Fruit fly (Drosophila melanogaster) whole organism, embryonic: Measurements from ENCODE around the gene Eip75B.

Source experiments
- Atf-2 ChIP-seq: fragments of 200-800 bp; sonication (Bioruptor generic); optimal IDR thresholded peaks from 2 replicates; lab custom pipeline; 2016; ENCODE audit warnings: missing biosample characterization, missing genetic modification characterization
- Bgb ChIP-seq: fragments of 200-800 bp; sonication (Bioruptor generic); IDR thresholded peaks from 2 replicates; pipeline ENCODE4 v1.3.6; 2022; ENCODE audit warnings: missing biosample characterization, missing genetic modification characterization; ENCODE audit not compliant: partially characterized antibody
- CG12219 ChIP-seq: fragments of 200-800 bp; sonication (Bioruptor generic); optimal IDR thresholded peaks from 3 replicates; lab custom pipeline; 2018; ENCODE audit warnings: missing biosample characterization, mild to moderate bottlenecking, missing genetic modification characterization
- CG1529 ChIP-seq: fragments of 200-800 bp; sonication (Bioruptor generic); optimal IDR thresholded peaks from 3 replicates; lab custom pipeline; 2018; ENCODE audit warnings: missing biosample characterization, missing genetic modification characterization
- CG16815 ChIP-seq: fragments of 200-800 bp; sonication (Bioruptor generic); optimal IDR thresholded peaks from 3 replicates; lab custom pipeline; 2017; ENCODE audit warnings: missing biosample characterization, mild to moderate bottlenecking, missing genetic modification characterization
- CG18262 ChIP-seq: fragments of 200-800 bp; optimal IDR thresholded peaks from 3 replicates; lab custom pipeline; 2019; ENCODE audit warnings: missing biosample characterization, mild to moderate bottlenecking, missing genetic modification characterization, moderate library complexity
- CG1832 ChIP-seq: fragments of 200-800 bp; sonication (Bioruptor generic); optimal IDR thresholded peaks from 2 replicates; lab custom pipeline; 2017; ENCODE audit warnings: missing biosample characterization, mild to moderate bottlenecking, missing genetic modification characterization, inconsistent platforms
- CG32767 ChIP-seq: fragments of 200-800 bp; sonication (Bioruptor generic); IDR thresholded peaks from 2 replicates; pipeline ENCODE4 v1.3.6; 2022; ENCODE audit warnings: missing biosample characterization, missing genetic modification characterization
- CG4854 ChIP-seq: fragments of 200-800 bp; sonication (Bioruptor generic); optimal IDR thresholded peaks from 2 replicates; lab custom pipeline; 2016; ENCODE audit warnings: missing biosample characterization, missing genetic modification characterization, inconsistent platforms
- CG6654 ChIP-seq: fragments of 200-800 bp; sonication (Bioruptor generic); optimal IDR thresholded peaks from 2 replicates; lab custom pipeline; 2017; ENCODE audit warnings: missing biosample characterization, mild to moderate bottlenecking, missing genetic modification characterization
- CG9817 ChIP-seq: fragments of 200-800 bp; sonication (Bioruptor generic); optimal IDR thresholded peaks from 2 replicates; lab custom pipeline; 2018; ENCODE audit warnings: missing biosample characterization, mild to moderate bottlenecking, missing genetic modification characterization, moderate library complexity
- Dbx ChIP-seq: fragments of 200-800 bp; sonication (Bioruptor generic); IDR thresholded peaks from 3 replicates; pipeline ENCODE4 v1.3.6; 2022; ENCODE audit warnings: missing biosample characterization, missing genetic modification characterization
- Dref ChIP-seq: fragments of 200-800 bp; sonication (Bioruptor generic); IDR thresholded peaks from 2 replicates; pipeline ENCODE4 v1.3.6; 2022; ENCODE audit warnings: missing biosample characterization, missing genetic modification characterization
- ERR ChIP-seq: fragments of 200-800 bp; sonication (Bioruptor generic); optimal IDR thresholded peaks from 2 replicates; lab custom pipeline; 2016; ENCODE audit warnings: missing biosample characterization, missing genetic modification characterization
- Elba2 ChIP-seq: fragments of 200-800 bp; sonication (Bioruptor generic); optimal IDR thresholded peaks from 3 replicates; lab custom pipeline; 2016; ENCODE audit warnings: missing biosample characterization, missing genetic modification characterization
- GATAe ChIP-seq: fragments of 200-800 bp; sonication (Bioruptor generic); conservative IDR thresholded peaks from 2 replicates; pipeline ENCODE4 v1.3.6; 2022; ENCODE audit warnings: missing biosample characterization, missing genetic modification characterization
- HLH3B ChIP-seq: fragments of 200-800 bp; sonication (Bioruptor generic); IDR thresholded peaks from 2 replicates; pipeline ENCODE4 v1.3.6; 2022; ENCODE audit warnings: missing biosample characterization, missing genetic modification characterization
- HLHmδ ChIP-seq: fragments of 200-800 bp; sonication (Bioruptor generic); optimal IDR thresholded peaks from 2 replicates; lab custom pipeline; 2018; ENCODE audit warnings: missing biosample characterization, mild to moderate bottlenecking, missing genetic modification characterization, moderate library complexity
- Hand ChIP-seq: fragments of 200-800 bp; sonication (Bioruptor generic); optimal IDR thresholded peaks from 2 replicates; lab custom pipeline; 2017; ENCODE audit warnings: mild to moderate bottlenecking, missing biosample characterization, missing genetic modification reagents, missing genetic modification characterization
- Hr51 ChIP-seq, 2 experiments: fragments of 200-800 bp; sonication (Bioruptor generic); optimal IDR thresholded peaks; 2 replicates in 1 of 2; 3 replicates in 1 of 2; lab custom pipeline; 2016 to 2018; ENCODE audit warnings: missing biosample characterization in 2 of 2, missing genetic modification characterization in 2 of 2, mild to moderate bottlenecking in 1 of 2, moderate library complexity in 1 of 2
- Med ChIP-seq: fragments of 200-800 bp; sonication (Bioruptor generic); peaks from one replicate; lab custom pipeline; 2016; ENCODE audit warnings: missing biosample characterization, missing genetic modification characterization, mild to moderate bottlenecking, inconsistent platforms, moderate library complexity
- Neu2 ChIP-seq: fragments of 200-800 bp; sonication (Bioruptor generic); optimal IDR thresholded peaks from 3 replicates; lab custom pipeline; 2016; ENCODE audit warnings: missing biosample characterization, missing genetic modification characterization, borderline replicate concordance
- Oaz ChIP-seq: fragments of 200-800 bp; sonication (Bioruptor generic); IDR thresholded peaks from 2 replicates; pipeline ENCODE4 v1.3.6; 2022; ENCODE audit warnings: missing biosample characterization, missing genetic modification characterization
- Opbp ChIP-seq: fragments of 200-800 bp; sonication (Bioruptor generic); IDR thresholded peaks from 3 replicates; pipeline ENCODE4 v1.3.6; 2022; ENCODE audit warnings: missing biosample characterization, missing genetic modification characterization; ENCODE audit not compliant: partially characterized antibody
- Scr ChIP-seq: fragments of 200-800 bp; sonication (Bioruptor generic); IDR thresholded peaks from 2 replicates; pipeline ENCODE4 v1.3.6; 2022; ENCODE audit warnings: missing biosample characterization, missing genetic modification characterization; ENCODE audit not compliant: partially characterized antibody
- Ssrp ChIP-seq: fragments of 200-800 bp; sonication (Bioruptor generic); optimal IDR thresholded peaks from 2 replicates; lab custom pipeline; 2018; ENCODE audit warnings: missing biosample characterization, mild to moderate bottlenecking, missing genetic modification characterization, moderate library complexity
- Trl ChIP-seq, 3 experiments: fragments of >200 bp in 2 of 3; fragments of 200-800 bp in 1 of 3; sonication (Bioruptor generic) in 1 of 3; optimal IDR thresholded peaks; 2 replicates in 1 of 3; 3 replicates in 2 of 3; lab custom pipeline; 2016 to 2017; ENCODE audit warnings: missing biosample characterization in 1 of 3, missing genetic modification characterization in 1 of 3
- Usf ChIP-seq: fragments of 200-800 bp; sonication (Bioruptor generic); optimal IDR thresholded peaks from 2 replicates; lab custom pipeline; 2017; ENCODE audit warnings: missing genotype, missing biosample characterization, missing genetic modification characterization
- ato ChIP-seq: fragments of 200-800 bp; sonication (Bioruptor generic); IDR thresholded peaks from 2 replicates; pipeline ENCODE4 v1.3.6; 2022; ENCODE audit warnings: missing biosample characterization, missing genetic modification characterization; ENCODE audit not compliant: partially characterized antibody
- bab2 ChIP-seq: fragments of 200-800 bp; sonication (Bioruptor generic); optimal IDR thresholded peaks from 2 replicates; lab custom pipeline; 2016; ENCODE audit warnings: missing biosample characterization, missing genetic modification characterization
- br ChIP-seq: fragments of >200 bp; optimal IDR thresholded peaks from 2 replicates; lab custom pipeline; 2017
- btn ChIP-seq: fragments of 200-800 bp; sonication (Bioruptor generic); optimal IDR thresholded peaks from 2 replicates; lab custom pipeline; 2016; ENCODE audit warnings: missing biosample characterization, missing genetic modification characterization
- dpn ChIP-seq, 2 experiments: fragments of 200-800 bp; sonication (Bioruptor generic); optimal IDR thresholded peaks; 3 replicates each; lab custom pipeline; 2016; ENCODE audit warnings: missing biosample characterization in 2 of 2, missing genetic modification characterization in 2 of 2
- fd102C ChIP-seq: fragments of 200-800 bp; sonication (Bioruptor generic); optimal IDR thresholded peaks from 2 replicates; lab custom pipeline; 2018; ENCODE audit warnings: missing biosample characterization, mild to moderate bottlenecking, missing genetic modification characterization, moderate library complexity
- ham ChIP-seq: fragments of 200-800 bp; sonication (Bioruptor generic); IDR thresholded peaks from 2 replicates; pipeline ENCODE4 v1.3.6; 2022; ENCODE audit warnings: missing biosample characterization, missing genetic modification characterization
- jumu ChIP-seq: fragments of 200-800 bp; sonication (Bioruptor generic); optimal IDR thresholded peaks from 3 replicates; lab custom pipeline; 2016; ENCODE audit warnings: missing biosample characterization, missing genetic modification characterization
- lmd ChIP-seq: fragments of 200-800 bp; sonication (Bioruptor generic); IDR thresholded peaks from 2 replicates; pipeline ENCODE4 v1.3.6; 2022; ENCODE audit warnings: missing biosample characterization, missing genetic modification characterization
- mam ChIP-seq: fragments of 200-800 bp; sonication (Bioruptor generic); optimal IDR thresholded peaks from 3 replicates; lab custom pipeline; 2016; ENCODE audit warnings: missing biosample characterization, missing genetic modification characterization
- oc ChIP-seq: fragments of 200-800 bp; sonication (Bioruptor generic); optimal IDR thresholded peaks from 2 replicates; lab custom pipeline; 2018; ENCODE audit warnings: missing biosample characterization, mild to moderate bottlenecking, missing genetic modification characterization, moderate library complexity
- otp ChIP-seq: fragments of 200-800 bp; sonication (Bioruptor generic); IDR thresholded peaks from 3 replicates; pipeline ENCODE4, ENCODE4 v1.3.6; 2022; ENCODE audit warnings: missing biosample characterization, missing genetic modification characterization
- pan ChIP-seq, 4 experiments: fragments of >200 bp in 3 of 4; fragments of 200-800 bp in 1 of 4; sonication (Bioruptor generic) in 1 of 4; optimal IDR thresholded peaks in 3 of 4; IDR thresholded peaks in 1 of 4; 2 replicates each; pipeline versions ENCODE4 v1.3.6 to Lab custom; 2017 to 2022; ENCODE audit warnings: missing biosample characterization in 2 of 4, missing genetic modification characterization in 2 of 4, mixed read lengths in 1 of 4
- pb ChIP-seq: fragments of 200-800 bp; sonication (Bioruptor generic); optimal IDR thresholded peaks from 3 replicates; lab custom pipeline; 2016; ENCODE audit warnings: missing biosample characterization, missing genetic modification characterization
- rib ChIP-seq: fragments of 200-800 bp; sonication (Bioruptor generic); IDR thresholded peaks from 2 replicates; pipeline ENCODE4 v1.3.6; 2022; ENCODE audit warnings: missing biosample characterization, missing genetic modification characterization
- sima ChIP-seq: fragments of 200-800 bp; sonication (Bioruptor generic); optimal IDR thresholded peaks from 2 replicates; lab custom pipeline; 2016; ENCODE audit warnings: missing biosample characterization, missing genetic modification characterization
- slou ChIP-seq: fragments of 200-800 bp; sonication (Bioruptor generic); optimal IDR thresholded peaks from 3 replicates; lab custom pipeline; 2016; ENCODE audit warnings: missing biosample characterization, missing genetic modification characterization
- tap ChIP-seq: fragments of 200-800 bp; optimal IDR thresholded peaks from 3 replicates; lab custom pipeline; 2019; ENCODE audit warnings: missing biosample characterization, mild to moderate bottlenecking, missing genetic modification characterization, moderate library complexity
- tup ChIP-seq: fragments of 200-800 bp; sonication (Bioruptor generic); optimal IDR thresholded peaks from 2 replicates; lab custom pipeline; 2016; ENCODE audit warnings: missing biosample characterization, mild to moderate bottlenecking, missing genetic modification characterization, moderate library complexity
- wek ChIP-seq: fragments of 200-800 bp; sonication (Bioruptor generic); optimal IDR thresholded peaks from 3 replicates; lab custom pipeline; 2018; ENCODE audit warnings: missing biosample characterization, mild to moderate bottlenecking, missing genetic modification characterization, moderate library complexity

Gene Eip75B

dm6 chr3L:17948643-17949506, 115.6 kb downstream of the Eip75B start (continued):
- no peak for TF ChIP-seq ato (GFP tag; lab: Robert Waterston, UW)
- no peak for TF ChIP-seq Scr (GFP tag; lab: Robert Waterston, UW)
- TF ChIP-seq Dbx (GFP tag; lab: Robert Waterston, UW) = peak; percentile 65; the same call in 2 of the 3 replicates
- no peak for TF ChIP-seq Atf-2 (GFP tag; lab: Kevin White, UChicago)
- TF ChIP-seq CG32767 (GFP tag; lab: Robert Waterston, UW) = no peak
- no peak for TF ChIP-seq Elba2 (GFP tag; lab: Kevin White, UChicago)
- no peak for TF ChIP-seq CG6654 (GFP tag; lab: Kevin White, UChicago)
- TF ChIP-seq jumu (GFP tag; lab: Kevin White, UChicago) = no peak
- TF ChIP-seq Dref (GFP tag; lab: Robert Waterston, UW) = no peak
- TF ChIP-seq ham (GFP tag; lab: Robert Waterston, UW) = no peak
- TF ChIP-seq CG1832 (GFP tag; lab: Kevin White, UChicago) = peak; percentile 93
- no peak for TF ChIP-seq CG12219 (GFP tag; lab: Kevin White, UChicago)
- no peak for TF ChIP-seq wek (GFP tag; lab: Kevin White, UChicago)
- no peak for TF ChIP-seq slou
- no peak for TF ChIP-seq HLH3B
- no peak for TF ChIP-seq CG9817 (tag; lab: Kevin White, UChicago)
- TF ChIP-seq rib (GFP tag; lab: Robert Waterston, UW) = peak; percentile 99
- no peak for TF ChIP-seq Neu2 (GFP tag; lab: Kevin White, UChicago)
- TF ChIP-seq tap (tag; lab: Kevin White, UChicago) = no peak
- no peak for TF ChIP-seq Oaz (GFP tag; lab: Robert Waterston, UW)
- no peak for TF ChIP-seq Ssrp (tag; lab: Kevin White, UChicago)
- no peak for TF ChIP-seq btn (GFP tag; lab: Kevin White, UChicago)
- no peak for TF ChIP-seq CG18262 (tag; lab: Kevin White, UChicago)
- peak; percentile 28 for TF ChIP-seq Usf
- peak; percentile 17 for TF ChIP-seq pb (GFP tag; lab: Kevin White, UChicago)
- peak; percentile 21 for TF ChIP-seq CG16815 (GFP tag; lab: Kevin White, UChicago)
- TF ChIP-seq otp (GFP tag; lab: Robert Waterston, UW) = peak; percentile 77
- no peak for TF ChIP-seq mam (GFP tag; lab: Kevin White, UChicago)
- TF ChIP-seq fd102C (GFP tag; lab: Kevin White, UChicago) = no peak
- no peak for TF ChIP-seq tup (GFP tag; lab: Kevin White, UChicago)
- peak in 1 of 2 experiments; percentile 39 for TF ChIP-seq Trl (optimal IDR thresholded peaks at IDR 0.05; lab: Kevin White, UChicago)
- TF ChIP-seq Trl (GFP tag; optimal IDR thresholded peaks at IDR 0.05; lab: Kevin White, UChicago) = no peak
- TF ChIP-seq Bgb (GFP tag; lab: Robert Waterston, UW) = peak; percentile 60; the same call in 1 of the 2 replicates
- TF ChIP-seq HLHmδ (GFP tag; lab: Kevin White, UChicago) = peak; percentile 47
- no peak for TF ChIP-seq pan (optimal IDR thresholded peaks at IDR 0.05; lab: Kevin White, UChicago)
- no peak for TF ChIP-seq pan (GFP tag; optimal IDR thresholded peaks at IDR 0.05 in 1 of 2, IDR thresholded peaks at IDR 0.05 in 1 of 2)
- TF ChIP-seq Hand (GFP tag; lab: Kevin White, UChicago) = no peak
- no peak for TF ChIP-seq bab2
- TF ChIP-seq CG4854 (GFP tag; lab: Kevin White, UChicago) = no peak
- peak; percentile 26; the same call in 1 of the 3 replicates for TF ChIP-seq Opbp (GFP tag; lab: Robert Waterston, UW)
- TF ChIP-seq Med (GFP tag; lab: Kevin White, UChicago) = peak; percentile 78
- no peak for TF ChIP-seq dpn (GFP tag; optimal IDR thresholded peaks at IDR 0.05; lab: Kevin White, UChicago)
- no peak for TF ChIP-seq CG1529 (GFP tag; lab: Kevin White, UChicago)
- TF ChIP-seq sima (GFP tag; lab: Kevin White, UChicago) = no peak
- no peak for TF ChIP-seq br (lab: Kevin White, UChicago)
- no peak for TF ChIP-seq lmd (GFP tag; lab: Robert Waterston, UW)
- TF ChIP-seq ERR = peak; percentile 50
- no peak for TF ChIP-seq oc
- TF ChIP-seq GATAe (GFP tag; lab: Robert Waterston, UW) = 0 out of 2 replicates have a peak, but pooled peaks have one; percentile 11
- TF ChIP-seq Hr51 (GFP tag; optimal IDR thresholded peaks at IDR 0.05; lab: Kevin White, UChicago) = no peak
